Fruit fly (Drosophila melanogaster): ENCODE data around the gene CG2182.

Gene CG2182

DNA sequence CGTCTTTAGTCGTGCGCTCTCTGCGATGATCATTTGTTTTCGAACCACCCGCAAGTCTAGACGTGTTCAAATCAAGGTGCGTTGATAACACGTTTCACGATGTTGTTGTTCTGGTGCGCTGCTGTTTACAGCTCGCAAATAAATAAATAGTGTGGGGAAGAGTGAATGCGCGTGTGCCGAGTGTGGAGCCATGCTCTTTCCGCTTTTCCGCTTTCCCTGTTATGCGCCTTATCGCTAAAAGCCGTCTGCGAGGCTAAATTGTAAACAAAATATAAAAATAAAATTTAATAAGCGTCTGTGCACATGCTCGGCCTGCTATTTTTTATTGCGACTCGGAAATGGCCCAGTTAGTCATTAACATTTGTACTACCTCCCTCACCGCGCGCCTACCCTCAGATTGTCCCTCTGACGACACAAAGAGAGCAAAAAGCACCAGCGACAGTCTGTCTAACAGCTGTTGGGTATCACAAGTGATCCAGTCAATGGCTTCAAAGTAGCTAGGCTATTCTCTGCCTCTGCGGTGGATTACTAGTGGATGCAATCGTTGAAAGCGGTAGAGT, 13.0 kb upstream of the CG2182 start (continued):
- TF ChIP-seq CG8119 (GFP tag; IDR thresholded peaks at IDR 0.05) (0 out of 3 replicates have a peak, but pooled peaks have one; percentile 17), Ets96B (tag; optimal IDR thresholded peaks at IDR 0.05) (no peak), Sox15 (GFP tag; optimal IDR thresholded peaks at IDR 0.05) (no peak), achi (GFP tag; optimal IDR thresholded peaks at IDR 0.05) (no peak), Gug (GFP tag; IDR thresholded peaks at IDR 0.05) (no peak), CG9139 (GFP tag; optimal IDR thresholded peaks at IDR 0.05) (no peak), CG15336 (GFP tag; IDR thresholded peaks at IDR 0.05) (peak; percentile 42; the same call in 1 of the 2 replicates), CG7368 (GFP tag; optimal IDR thresholded peaks at IDR 0.05) (no peak), CG8632 (GFP tag; optimal IDR thresholded peaks at IDR 0.05) (peak; percentile 20), fkh (GFP tag; optimal IDR thresholded peaks at IDR 0.05) (peak; percentile 100), fd85E (GFP tag; optimal IDR thresholded peaks at IDR 0.05) (peak; percentile 35), vri (GFP tag; optimal IDR thresholded peaks at IDR 0.05) (no peak), Smox (GFP tag; optimal IDR thresholded peaks at IDR 0.05) (no peak), CG4318 (GFP tag; optimal IDR thresholded peaks at IDR 0.05) (no peak), lz (GFP tag; optimal IDR thresholded peaks at IDR 0.05) (no peak), svp (GFP tag) (no peak), CG11762 (GFP tag; optimal IDR thresholded peaks at IDR 0.05; ENCODE audit: insufficient read depth) (no peak), CG11902 (GFP tag; optimal IDR thresholded peaks at IDR 0.05) (no peak), Hr38 (GFP tag; optimal IDR thresholded peaks at IDR 0.05) (no peak), Eip78C (GFP tag) (peak; percentile 88), CG16779 (tag; optimal IDR thresholded peaks at IDR 0.05) (peak; percentile 70), cyc (GFP tag; optimal IDR thresholded peaks at IDR 0.05) (no peak), eg (GFP tag; IDR thresholded peaks at IDR 0.05) (peak; percentile 43; the same call in 1 of the 3 replicates), Met (GFP tag; optimal IDR thresholded peaks at IDR 0.05) (no peak), CG31627 (GFP tag; optimal IDR thresholded peaks at IDR 0.05) (no peak), CG3919 (GFP tag; optimal IDR thresholded peaks at IDR 0.05) (no peak), net (GFP tag; optimal IDR thresholded peaks at IDR 0.05) (peak; percentile 47), Hr4 (GFP tag; optimal IDR thresholded peaks at IDR 0.05) (no peak), salr (GFP tag; optimal IDR thresholded peaks at IDR 0.05) (no peak), Sox14 (GFP tag; optimal IDR thresholded peaks at IDR 0.05) (peak; percentile 52), Hr39 (GFP tag; optimal IDR thresholded peaks at IDR 0.05) (no peak), fd59A (GFP tag; optimal IDR thresholded peaks at IDR 0.05) (no peak), topi (GFP tag; optimal IDR thresholded peaks at IDR 0.05) (peak; percentile 8), OdsH (GFP tag; optimal IDR thresholded peaks at IDR 0.05) (no peak), CG11294 (GFP tag; IDR thresholded peaks at IDR 0.05) (no peak), CG6163 (GFP tag; IDR thresholded peaks at IDR 0.05) (peak; percentile 60; the same call in 1 of the 3 replicates)

DNA sequence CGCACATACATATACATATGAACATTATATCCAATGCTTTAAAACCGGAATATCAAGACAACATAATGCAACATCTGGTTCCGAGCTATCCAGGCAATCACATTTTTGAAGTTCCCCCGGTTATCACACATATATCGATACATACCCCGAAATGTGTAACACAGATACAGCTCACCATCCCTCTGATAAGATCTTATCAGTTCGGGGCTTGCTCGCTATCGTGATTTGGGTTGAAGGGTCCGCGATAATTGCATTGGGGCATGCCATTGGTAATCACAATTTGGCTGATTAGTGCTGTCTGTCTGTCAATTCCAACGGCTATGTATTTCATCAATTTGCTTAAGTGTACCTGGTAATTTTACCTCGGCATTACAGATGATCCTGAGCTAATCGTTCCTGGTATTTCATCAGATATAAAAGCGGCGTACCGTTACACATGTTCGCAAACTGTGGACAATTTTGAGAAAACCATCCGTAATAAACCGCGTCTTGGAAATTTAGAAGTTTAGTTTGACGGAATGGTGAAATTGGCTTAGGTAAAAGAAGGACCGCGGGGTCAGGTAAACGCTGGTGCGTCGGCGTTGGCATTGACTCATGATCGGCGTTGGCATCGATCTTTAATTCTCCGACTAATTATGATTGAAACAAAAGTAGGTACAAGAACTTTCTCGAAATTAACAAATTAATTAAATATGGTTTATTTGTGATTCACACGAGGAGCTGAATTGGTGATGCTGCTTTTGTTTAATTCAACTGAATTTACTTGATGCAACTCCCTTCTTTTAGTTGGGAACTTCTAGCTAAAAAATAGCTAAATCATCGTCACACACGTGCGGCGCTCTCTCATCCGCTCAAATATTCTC, 12.3 kb upstream of the CG2182 start:
- TF ChIP-seq CG34406 (GFP tag; optimal IDR thresholded peaks at IDR 0.05), result no peak
- TF ChIP-seq CG31627 (GFP tag; optimal IDR thresholded peaks at IDR 0.05), result no peak
- no peak for TF ChIP-seq CG9139 (GFP tag; optimal IDR thresholded peaks at IDR 0.05)
- peak; percentile 69 for TF ChIP-seq svp (GFP tag)
- no peak for TF ChIP-seq fd85E (GFP tag; optimal IDR thresholded peaks at IDR 0.05)
- TF ChIP-seq vri (GFP tag; optimal IDR thresholded peaks at IDR 0.05), result peak; percentile 55

DNA sequence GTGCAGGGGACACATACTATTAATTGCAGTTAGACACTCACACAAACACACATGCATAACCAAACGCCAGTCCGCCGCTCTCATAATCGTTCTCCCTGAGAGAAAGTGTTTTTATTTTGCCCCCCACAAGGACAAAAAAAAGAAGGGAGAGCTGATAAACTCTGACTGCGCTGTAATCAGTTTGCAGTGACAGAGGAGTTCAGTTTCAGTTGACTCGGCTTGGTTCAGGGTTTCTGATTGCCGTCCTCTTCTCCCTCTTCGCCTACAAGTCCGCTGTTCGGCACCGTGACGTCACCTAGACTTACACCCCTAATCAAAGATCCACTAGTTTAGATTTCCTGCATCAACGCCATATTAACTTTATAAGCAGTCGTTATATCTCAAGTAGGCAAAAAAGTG, 11.6 kb upstream of the CG2182 start:
- no peak for TF ChIP-seq Sox102F (GFP tag; optimal IDR thresholded peaks at IDR 0.05)
- no peak for TF ChIP-seq Sox14 (GFP tag; optimal IDR thresholded peaks at IDR 0.05)
- peak in 1 of 2 experiments; percentile 18 for TF ChIP-seq ss (GFP tag; optimal IDR thresholded peaks at IDR 0.05)
- TF ChIP-seq svp (GFP tag), result peak; percentile 100
- TF ChIP-seq fd59A (GFP tag; optimal IDR thresholded peaks at IDR 0.05), result no peak
- no peak for TF ChIP-seq CG3032 (tag; optimal IDR thresholded peaks at IDR 0.05)
- TF ChIP-seq Met (GFP tag; optimal IDR thresholded peaks at IDR 0.05), result no peak
- no peak for TF ChIP-seq CG7368 (GFP tag; optimal IDR thresholded peaks at IDR 0.05)
- TF ChIP-seq Lpt (GFP tag; optimal IDR thresholded peaks at IDR 0.05), result peak; percentile 26
- no peak for TF ChIP-seq lz (GFP tag; optimal IDR thresholded peaks at IDR 0.05)
- TF ChIP-seq CG1621 (tag; optimal IDR thresholded peaks at IDR 0.05), result no peak
- peak; percentile 6 for TF ChIP-seq Eip75B (GFP tag; optimal IDR thresholded peaks at IDR 0.05)
- TF ChIP-seq CG6808 (GFP tag; optimal IDR thresholded peaks at IDR 0.05), result no peak
- TF ChIP-seq Blimp-1 (GFP tag; optimal IDR thresholded peaks at IDR 0.05), result peak; percentile 43
- TF ChIP-seq Sox15 (GFP tag; optimal IDR thresholded peaks at IDR 0.05), result no peak
- TF ChIP-seq pdm3 (GFP tag; optimal IDR thresholded peaks at IDR 0.05), result no peak
- peak; percentile 18 for TF ChIP-seq esn (GFP tag; optimal IDR thresholded peaks at IDR 0.05)
- TF ChIP-seq CG6792 (GFP tag; optimal IDR thresholded peaks at IDR 0.05), result no peak

Measured in whole organism, prepupa.